In the genomic region with DNA sequence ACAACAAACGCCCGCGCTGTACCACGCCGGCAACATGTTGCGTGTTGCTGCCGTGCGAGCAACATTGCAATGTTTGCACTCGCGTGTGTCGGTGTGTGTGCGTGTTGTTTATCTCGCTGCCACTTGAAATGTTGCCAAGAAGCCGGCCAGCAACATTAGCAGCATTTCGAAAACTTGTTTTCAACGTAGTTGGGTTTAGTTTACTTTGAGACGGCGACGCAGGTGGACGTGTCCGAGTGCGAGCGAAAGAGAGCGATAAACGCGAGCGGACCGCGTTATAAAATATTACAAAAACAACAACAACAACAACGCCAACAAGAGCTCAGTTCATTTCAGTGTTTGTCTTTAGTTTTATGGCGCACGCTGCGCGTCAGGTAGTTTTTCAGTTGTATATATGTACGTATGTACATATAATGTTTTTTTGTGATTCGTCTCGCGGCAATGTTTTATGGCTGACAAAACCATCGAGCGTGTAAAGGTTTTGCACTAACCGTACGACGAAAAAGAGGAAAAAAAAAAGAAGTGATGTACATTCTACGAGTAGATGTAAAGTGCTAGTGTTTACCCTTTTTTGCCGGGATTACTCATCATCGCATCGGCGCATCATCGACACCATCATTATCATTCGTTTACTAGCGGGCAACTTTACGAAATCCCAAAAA, we compare ENCODE assay signal across 1 fruit fly cellular context.
TF ChIP-seq lines count a peak whose summit lies in the region.

A gene (plus strand): TSS at position 196 of the 662 bp plus-strand sequence.

TF ChIP-seq in whole organism, embryonic, 481 proteins besides CTCF, POLR2A, EP300 and RAD21 (continued from another document and continues in another):
- TF ChIP-seq lov (optimal IDR thresholded peaks at IDR 0.05; lab: Kevin White, UChicago) = no peak
- peak; percentile 57; the same call in 1 of the 3 replicates for TF ChIP-seq lov (GFP tag; IDR thresholded peaks at IDR 0.05; lab: Robert Waterston, UW)
- TF ChIP-seq CG11723 (GFP tag; optimal IDR thresholded peaks at IDR 0.05; lab: Kevin White, UChicago) = no peak
- TF ChIP-seq Hr39 (optimal IDR thresholded peaks at IDR 0.05; lab: Kevin White, UChicago) = no peak
- TF ChIP-seq twi (tag; optimal IDR thresholded peaks at IDR 0.05; lab: Kevin White, UChicago) = no peak
- TF ChIP-seq CG16813 (GFP tag; IDR thresholded peaks at IDR 0.05; lab: Robert Waterston, UW; ENCODE audit: partially characterized antibody) = no peak
- TF ChIP-seq Fer3 (tag; optimal IDR thresholded peaks at IDR 0.05; lab: Kevin White, UChicago) = peak; percentile 31
- no peak for TF ChIP-seq ro (GFP tag; IDR thresholded peaks at IDR 0.05; lab: Robert Waterston, UW)
- no peak for TF ChIP-seq CG10654 (GFP tag; optimal IDR thresholded peaks at IDR 0.05; lab: Kevin White, UChicago)
- peak; percentile 45 for TF ChIP-seq CG15269 (tag; optimal IDR thresholded peaks at IDR 0.05; lab: Kevin White, UChicago)
- no peak for TF ChIP-seq trh (GFP tag; optimal IDR thresholded peaks at IDR 0.05; lab: Kevin White, UChicago)
- peak; percentile 47 for TF ChIP-seq CG1233 (GFP tag; optimal IDR thresholded peaks at IDR 0.05; lab: Kevin White, UChicago)
- peak; percentile 47 for TF ChIP-seq CG15514 (GFP tag; optimal IDR thresholded peaks at IDR 0.05; lab: Kevin White, UChicago)
- TF ChIP-seq CG6813 (GFP tag; optimal IDR thresholded peaks at IDR 0.05; lab: Kevin White, UChicago) = peak; percentile 39
- TF ChIP-seq HmgD (GFP tag; optimal IDR thresholded peaks at IDR 0.05; lab: Kevin White, UChicago) = no peak
- TF ChIP-seq grn (GFP tag; optimal IDR thresholded peaks at IDR 0.05; lab: Kevin White, UChicago) = peak; percentile 13
- peak; percentile 64 for TF ChIP-seq Nf-YC (tag; optimal IDR thresholded peaks at IDR 0.05; lab: Kevin White, UChicago)
- TF ChIP-seq Vsx1 (GFP tag; optimal IDR thresholded peaks at IDR 0.05; lab: Kevin White, UChicago) = peak; percentile 21
- TF ChIP-seq CG16779 (GFP tag; IDR thresholded peaks at IDR 0.05; lab: Robert Waterston, UW) = no peak
- no peak for TF ChIP-seq ap (GFP tag; IDR thresholded peaks at IDR 0.05; lab: Robert Waterston, UW)
- no peak for TF ChIP-seq CG18619 (GFP tag; optimal IDR thresholded peaks at IDR 0.05; lab: Kevin White, UChicago)
- TF ChIP-seq D (optimal IDR thresholded peaks at IDR 0.05; lab: Kevin White, UChicago) = no peak
- peak; percentile 29 for TF ChIP-seq D (GFP tag; optimal IDR thresholded peaks at IDR 0.05; lab: Kevin White, UChicago)
- TF ChIP-seq CG12659 (GFP tag; optimal IDR thresholded peaks at IDR 0.05; lab: Kevin White, UChicago) = peak; percentile 24
- TF ChIP-seq knrl (GFP tag; IDR thresholded peaks at IDR 0.05; lab: Robert Waterston, UW; ENCODE audit: partially characterized antibody) = no peak; the same call in 2 of the 3 replicates
- TF ChIP-seq CG32772 (GFP tag; IDR thresholded peaks at IDR 0.05; lab: Robert Waterston, UW) = no peak
- TF ChIP-seq Gsc (GFP tag; IDR thresholded peaks at IDR 0.05; lab: Robert Waterston, UW) = no peak
- TF ChIP-seq disco-r (GFP tag; optimal IDR thresholded peaks at IDR 0.05; lab: Kevin White, UChicago) = peak; percentile 3
- peak; percentile 21 for TF ChIP-seq CG17385 (GFP tag; optimal IDR thresholded peaks at IDR 0.05; lab: Kevin White, UChicago)
- peak; percentile 32; the same call in 1 of the 2 replicates for TF ChIP-seq wdn (GFP tag; IDR thresholded peaks at IDR 0.05; lab: Robert Waterston, UW)
- TF ChIP-seq da (GFP tag; optimal IDR thresholded peaks at IDR 0.05; lab: Kevin White, UChicago) = no peak
- TF ChIP-seq CG16863 (GFP tag; optimal IDR thresholded peaks at IDR 0.05; lab: Kevin White, UChicago) = no peak
- TF ChIP-seq exex (tag; optimal IDR thresholded peaks at IDR 0.05; lab: Kevin White, UChicago) = no peak
- no peak for TF ChIP-seq CG7556 (GFP tag; optimal IDR thresholded peaks at IDR 0.05; lab: Kevin White, UChicago)
- no peak for TF ChIP-seq CG6654 (GFP tag; optimal IDR thresholded peaks at IDR 0.05; lab: Kevin White, UChicago)
- no peak for TF ChIP-seq az2 (GFP tag; optimal IDR thresholded peaks at IDR 0.05; lab: Kevin White, UChicago)
- no peak for TF ChIP-seq CG1024 (GFP tag; IDR thresholded peaks at IDR 0.05; lab: Robert Waterston, UW)
- TF ChIP-seq shn (GFP tag; optimal IDR thresholded peaks at IDR 0.05; lab: Kevin White, UChicago) = no peak
- TF ChIP-seq crol (GFP tag; IDR thresholded peaks at IDR 0.05; lab: Robert Waterston, UW) = no peak
- TF ChIP-seq CG18011 (GFP tag; optimal IDR thresholded peaks at IDR 0.05; lab: Kevin White, UChicago) = no peak
- TF ChIP-seq CG4424 (GFP tag; optimal IDR thresholded peaks at IDR 0.05; lab: Kevin White, UChicago) = no peak
- TF ChIP-seq unc-4 (GFP tag; IDR thresholded peaks at IDR 0.05; lab: Robert Waterston, UW; ENCODE audit: partially characterized antibody) = 0 out of 2 replicates have a peak, but pooled peaks have one; percentile 43
- peak; percentile 64; the same call in 1 of the 3 replicates for TF ChIP-seq CG34422 (GFP tag; IDR thresholded peaks at IDR 0.05; lab: Robert Waterston, UW)
- no peak for TF ChIP-seq yki (optimal IDR thresholded peaks at IDR 0.05; lab: Kevin White, UChicago)
- TF ChIP-seq vvl (GFP tag; IDR thresholded peaks at IDR 0.05; lab: Robert Waterston, UW) = peak; percentile 65; the same call in 1 of the 2 replicates
- TF ChIP-seq dm (GFP tag; optimal IDR thresholded peaks at IDR 0.05; lab: Kevin White, UChicago) = peak; percentile 38
- TF ChIP-seq stc (GFP tag; IDR thresholded peaks at IDR 0.05; lab: Robert Waterston, UW) = peak; percentile 60; the same call in 1 of the 2 replicates
- no peak for TF ChIP-seq Sox100B (GFP tag; optimal IDR thresholded peaks at IDR 0.05; lab: Kevin White, UChicago)
- peak; percentile 49 for TF ChIP-seq CG2875 (GFP tag; optimal IDR thresholded peaks at IDR 0.05; lab: Kevin White, UChicago)
- TF ChIP-seq CG12071 (GFP tag; optimal IDR thresholded peaks at IDR 0.05; lab: Kevin White, UChicago) = peak; percentile 64
- TF ChIP-seq so (GFP tag; IDR thresholded peaks at IDR 0.05; lab: Robert Waterston, UW) = peak; percentile 88; the same call in 1 of the 3 replicates
- peak; percentile 56; the same call in 1 of the 2 replicates for TF ChIP-seq Bgb (GFP tag; IDR thresholded peaks at IDR 0.05; lab: Robert Waterston, UW; ENCODE audit: partially characterized antibody)
- TF ChIP-seq Fer1 (GFP tag; optimal IDR thresholded peaks at IDR 0.05; lab: Kevin White, UChicago) = peak; percentile 77
- TF ChIP-seq Optix (GFP tag; IDR thresholded peaks at IDR 0.05; lab: Robert Waterston, UW) = no peak
- no peak for TF ChIP-seq Poxn (GFP tag; IDR thresholded peaks at IDR 0.05; lab: Robert Waterston, UW)
- TF ChIP-seq vfl (GFP tag; optimal IDR thresholded peaks at IDR 0.05; lab: Kevin White, UChicago) = peak; percentile 9
- TF ChIP-seq CG3847 (GFP tag; IDR thresholded peaks at IDR 0.05; lab: Robert Waterston, UW) = no peak
- TF ChIP-seq ase (GFP tag; IDR thresholded peaks at IDR 0.05; lab: Robert Waterston, UW) = no peak
- TF ChIP-seq cato (GFP tag; optimal IDR thresholded peaks at IDR 0.05; lab: Kevin White, UChicago; ENCODE audit: borderline replicate concordance) = no peak
- peak; percentile 48 for TF ChIP-seq Dad (GFP tag; optimal IDR thresholded peaks at IDR 0.05; lab: Kevin White, UChicago)
- peak; percentile 14; the same call in 1 of the 2 replicates for TF ChIP-seq MBD-R2 (GFP tag; IDR thresholded peaks at IDR 0.05; lab: Robert Waterston, UW)
- TF ChIP-seq psq (GFP tag; optimal IDR thresholded peaks at IDR 0.05; lab: Kevin White, UChicago) = no peak
- peak; percentile 47 for TF ChIP-seq CG5180 (GFP tag; optimal IDR thresholded peaks at IDR 0.05; lab: Kevin White, UChicago)
- no peak for TF ChIP-seq Bdp1 (GFP tag; optimal IDR thresholded peaks at IDR 0.05; lab: Kevin White, UChicago)
- no peak for TF ChIP-seq Nf-YA (GFP tag; IDR thresholded peaks at IDR 0.05; lab: Robert Waterston, UW)
- peak; percentile 18; the same call in 1 of the 2 replicates for TF ChIP-seq CG7372 (GFP tag; IDR thresholded peaks at IDR 0.05; lab: Robert Waterston, UW)
- no peak for TF ChIP-seq Six4 (GFP tag; optimal IDR thresholded peaks at IDR 0.05; lab: Kevin White, UChicago)
- TF ChIP-seq CG5245 (GFP tag; optimal IDR thresholded peaks at IDR 0.05; lab: Kevin White, UChicago) = no peak
- TF ChIP-seq CG11504 (tag; optimal IDR thresholded peaks at IDR 0.05; lab: Kevin White, UChicago) = peak; percentile 100
- TF ChIP-seq CG12769 (tag; optimal IDR thresholded peaks at IDR 0.05; lab: Kevin White, UChicago) = peak; percentile 54
- TF ChIP-seq seq (GFP tag; IDR thresholded peaks at IDR 0.05; lab: Robert Waterston, UW) = no peak
- no peak for TF ChIP-seq Doc3 (GFP tag; IDR thresholded peaks at IDR 0.05; lab: Robert Waterston, UW; ENCODE audit: partially characterized antibody)
- no peak for TF ChIP-seq BEAF-32 (GFP tag; optimal IDR thresholded peaks at IDR 0.05; lab: Kevin White, UChicago)
- no peak for TF ChIP-seq CG4820 (GFP tag; optimal IDR thresholded peaks at IDR 0.05; lab: Kevin White, UChicago)
- no peak for TF ChIP-seq CG32767 (GFP tag; IDR thresholded peaks at IDR 0.05; lab: Robert Waterston, UW)
- TF ChIP-seq HmgZ (tag; optimal IDR thresholded peaks at IDR 0.05; lab: Kevin White, UChicago) = peak; percentile 47
- TF ChIP-seq CG2202 (tag; optimal IDR thresholded peaks at IDR 0.05; lab: Kevin White, UChicago) = peak; percentile 48
- no peak for TF ChIP-seq CG15073 (GFP tag; optimal IDR thresholded peaks at IDR 0.05; lab: Kevin White, UChicago)
- no peak for TF ChIP-seq Dip2 (GFP tag; IDR thresholded peaks at IDR 0.05; lab: Robert Waterston, UW)
- peak; percentile 57 for TF ChIP-seq kah (GFP tag; optimal IDR thresholded peaks at IDR 0.05; lab: Kevin White, UChicago)
- peak; percentile 62 for TF ChIP-seq CrebB (tag; optimal IDR thresholded peaks at IDR 0.05; lab: Kevin White, UChicago)
- peak; percentile 67 for TF ChIP-seq B-H2 (GFP tag; optimal IDR thresholded peaks at IDR 0.05; lab: Kevin White, UChicago)
- no peak for TF ChIP-seq sima (GFP tag; optimal IDR thresholded peaks at IDR 0.05; lab: Kevin White, UChicago)
- TF ChIP-seq Hr51 (GFP tag; optimal IDR thresholded peaks at IDR 0.05; lab: Kevin White, UChicago) = peak in 1 of 2 experiments; percentile 1
- TF ChIP-seq oc (tag; optimal IDR thresholded peaks at IDR 0.05; lab: Kevin White, UChicago) = peak; percentile 12
- peak; percentile 58 for TF ChIP-seq mirr (GFP tag; optimal IDR thresholded peaks at IDR 0.05; lab: Kevin White, UChicago)
- TF ChIP-seq Abd-B (GFP tag; optimal IDR thresholded peaks at IDR 0.05; lab: Kevin White, UChicago) = no peak
- TF ChIP-seq CG7271 (tag; optimal IDR thresholded peaks at IDR 0.05; lab: Kevin White, UChicago) = peak; percentile 19
- TF ChIP-seq Dref (GFP tag; IDR thresholded peaks at IDR 0.05; lab: Robert Waterston, UW) = no peak
- TF ChIP-seq CG34224 (GFP tag; IDR thresholded peaks at IDR 0.05; lab: Robert Waterston, UW; ENCODE audit: partially characterized antibody) = peak; percentile 56; the same call in 2 of the 3 replicates
- TF ChIP-seq sisA (GFP tag; IDR thresholded peaks at IDR 0.05; lab: Robert Waterston, UW) = no peak
- TF ChIP-seq CG14014 (GFP tag; IDR thresholded peaks at IDR 0.05; lab: Robert Waterston, UW) = peak; percentile 48; the same call in 1 of the 2 replicates
- no peak for TF ChIP-seq CG17361 (GFP tag; IDR thresholded peaks at IDR 0.05; lab: Robert Waterston, UW)
- peak; percentile 23 for TF ChIP-seq nmo (GFP tag; optimal IDR thresholded peaks at IDR 0.05; lab: Kevin White, UChicago)
- TF ChIP-seq CG12104 (GFP tag; optimal IDR thresholded peaks at IDR 0.05; lab: Kevin White, UChicago) = no peak
- TF ChIP-seq her (GFP tag; optimal IDR thresholded peaks at IDR 0.05; lab: Kevin White, UChicago) = peak; percentile 57
- TF ChIP-seq CG4707 (GFP tag; optimal IDR thresholded peaks at IDR 0.05; lab: Kevin White, UChicago) = peak; percentile 36
- TF ChIP-seq CG10274 (GFP tag; optimal IDR thresholded peaks at IDR 0.05; lab: Kevin White, UChicago) = no peak
- TF ChIP-seq luna (GFP tag; optimal IDR thresholded peaks at IDR 0.05; lab: Kevin White, UChicago) = no peak
- no peak for TF ChIP-seq pum (GFP tag; optimal IDR thresholded peaks at IDR 0.05; lab: Kevin White, UChicago)
- peak; percentile 9 for TF ChIP-seq Camta (GFP tag; optimal IDR thresholded peaks at IDR 0.05; lab: Kevin White, UChicago)
- peak; percentile 54 for TF ChIP-seq Max (GFP tag; optimal IDR thresholded peaks at IDR 0.05; lab: Kevin White, UChicago)
- peak; percentile 69 for TF ChIP-seq CG6854 (GFP tag; optimal IDR thresholded peaks at IDR 0.05; lab: Kevin White, UChicago)
- TF ChIP-seq tll (GFP tag; optimal IDR thresholded peaks at IDR 0.05; lab: Kevin White, UChicago) = no peak
- no peak for TF ChIP-seq CG2712 (tag; optimal IDR thresholded peaks at IDR 0.05; lab: Kevin White, UChicago)
- no peak for TF ChIP-seq CG8388 (GFP tag; optimal IDR thresholded peaks at IDR 0.05; lab: Kevin White, UChicago)
- peak; percentile 29 for TF ChIP-seq CG10431 (GFP tag; optimal IDR thresholded peaks at IDR 0.05; lab: Kevin White, UChicago)
- peak; percentile 73 for TF ChIP-seq wek (GFP tag; optimal IDR thresholded peaks at IDR 0.05; lab: Kevin White, UChicago)
- no peak for TF ChIP-seq CG15011 (GFP tag; optimal IDR thresholded peaks at IDR 0.05; lab: Kevin White, UChicago)
- peak; percentile 13 for TF ChIP-seq Hey (tag; optimal IDR thresholded peaks at IDR 0.05; lab: Kevin White, UChicago)
- peak; percentile 32 for TF ChIP-seq CG10267 (tag; optimal IDR thresholded peaks at IDR 0.05; lab: Kevin White, UChicago)
- TF ChIP-seq btn (GFP tag; optimal IDR thresholded peaks at IDR 0.05; lab: Kevin White, UChicago) = no peak
- no peak for TF ChIP-seq ERR (GFP tag; optimal IDR thresholded peaks at IDR 0.05; lab: Kevin White, UChicago)
- 0 out of 4 replicates have a peak, but pooled peaks have one; percentile 16 for TF ChIP-seq Dll (GFP tag; IDR thresholded peaks at IDR 0.05; lab: Robert Waterston, UW; ENCODE audit: partially characterized antibody)
- TF ChIP-seq Atf6 (GFP tag; IDR thresholded peaks at IDR 0.05; lab: Robert Waterston, UW) = peak; percentile 27; the same call in 1 of the 2 replicates
- TF ChIP-seq CG4282 (GFP tag; optimal IDR thresholded peaks at IDR 0.05; lab: Kevin White, UChicago) = peak; percentile 14
- peak; percentile 63 for TF ChIP-seq sug (tag; optimal IDR thresholded peaks at IDR 0.05; lab: Kevin White, UChicago)
- no peak for TF ChIP-seq pita (GFP tag; optimal IDR thresholded peaks at IDR 0.05; lab: Kevin White, UChicago)
- no peak for TF ChIP-seq Bteb2 (GFP tag; optimal IDR thresholded peaks at IDR 0.05; lab: Kevin White, UChicago)
- TF ChIP-seq Doc2 (GFP tag; IDR thresholded peaks at IDR 0.05; lab: Robert Waterston, UW) = no peak
- TF ChIP-seq CG2199 (GFP tag; IDR thresholded peaks at IDR 0.05; lab: Robert Waterston, UW) = peak; percentile 80
- peak; percentile 8; the same call in 1 of the 2 replicates for TF ChIP-seq cas (GFP tag; IDR thresholded peaks at IDR 0.05; lab: Robert Waterston, UW)
- TF ChIP-seq trem (tag; optimal IDR thresholded peaks at IDR 0.05; lab: Kevin White, UChicago) = peak; percentile 21
